Worm (Caenorhabditis elegans): ENCODE measurements around the gene erfa-3.

The erfa-3 gene

ce11 chrV:11122466-11122865, 9.6 kb upstream of the erfa-3 start, which contains the start of gene mboa-2:
TSS of gene mboa-2 (minus strand) at chrV:11122493.
- TF ChIP-seq tbx-7 (tag; optimal IDR thresholded peaks at IDR 0.05) (no peak), ttx-3 (tag; optimal IDR thresholded peaks at IDR 0.05) (no peak), sox-2 (GFP tag; IDR thresholded peaks at IDR 0.05) (no peak), F13H6.1 (tag; optimal IDR thresholded peaks at IDR 0.05) (no peak), K09A11.1 (tag; optimal IDR thresholded peaks at IDR 0.05; ENCODE audit: insufficient read depth) (no peak), zip-5 (tag; optimal IDR thresholded peaks at IDR 0.05) (no peak), ceh-22 (tag; optimal IDR thresholded peaks at IDR 0.05) (no peak), hlh-8 (tag; optimal IDR thresholded peaks at IDR 0.05) (no peak), unc-55 (GFP tag; optimal IDR thresholded peaks at IDR 0.05) (no peak), ceh-2 (tag; optimal IDR thresholded peaks at IDR 0.05) (no peak), dmd-4 (tag; optimal IDR thresholded peaks at IDR 0.05; ENCODE audit: borderline replicate concordance) (no peak), elt-4 (tag; optimal IDR thresholded peaks at IDR 0.05) (no peak)

DNA sequence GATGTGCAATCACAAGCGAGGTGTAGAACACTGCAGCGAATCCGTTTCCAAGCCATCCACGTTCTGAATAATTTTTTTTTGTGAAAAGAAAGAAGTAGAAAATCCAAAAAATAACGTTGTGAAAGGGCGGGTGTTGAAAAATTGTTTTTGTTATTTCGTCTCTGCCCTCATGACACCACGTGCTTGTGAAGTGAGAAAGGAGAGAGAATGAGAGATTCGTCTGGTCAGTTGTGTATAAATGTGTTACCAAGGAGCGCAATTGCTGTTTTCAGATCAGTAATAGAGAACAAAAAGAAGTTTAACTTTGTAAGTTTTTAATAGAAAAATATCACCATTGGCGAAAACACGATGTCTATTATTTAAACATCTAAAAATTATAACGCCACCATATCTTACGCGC, 8.4 kb upstream of the erfa-3 start:
- TF ChIP-seq unc-42 (tag; optimal IDR thresholded peaks at IDR 0.05) (peak; percentile 77), hlh-30 (tag; optimal IDR thresholded peaks at IDR 0.05; ENCODE audit: insufficient read depth) (peak; percentile 81), pha-4 (tag; optimal IDR thresholded peaks at IDR 0.05) (no peak), che-1 (tag; optimal IDR thresholded peaks at IDR 0.05) (no peak)

DNA sequence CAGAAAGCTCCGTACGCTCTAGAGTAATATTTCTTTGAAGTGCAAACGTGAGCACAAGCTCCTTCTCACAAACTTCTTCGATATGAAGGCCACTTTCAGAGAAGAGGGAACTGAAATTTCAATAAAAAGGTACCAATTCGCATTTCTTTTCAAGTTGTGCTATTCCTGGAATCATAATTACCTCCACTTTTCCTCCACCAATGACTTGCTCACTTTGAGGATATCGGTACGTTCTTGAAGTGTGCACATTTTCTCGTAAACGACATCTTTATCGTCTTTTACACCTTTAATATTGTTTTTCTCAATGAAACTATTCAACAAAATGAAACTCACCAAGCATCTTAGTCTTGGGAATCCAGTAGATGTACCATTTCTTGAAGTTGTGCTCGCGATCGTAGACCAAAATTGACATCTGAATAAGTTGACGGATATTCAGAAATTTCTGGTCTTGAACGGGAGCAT, 6.4 kb upstream of the erfa-3 start, which contains the start of gene scb-1:
Gene scb-1 (minus strand): TSS at position 412 of the 462 bp plus-strand sequence.
- TF ChIP-seq K02D7.2 (tag; optimal IDR thresholded peaks at IDR 0.05) (no peak), unc-3 (GFP tag; conservative IDR thresholded peaks at IDR 0.05) (no peak), unc-3 (tag; optimal IDR thresholded peaks at IDR 0.05) (no peak), K09A11.1 (tag; optimal IDR thresholded peaks at IDR 0.05; ENCODE audit: insufficient read depth) (no peak), ahr-1 (tag; optimal IDR thresholded peaks at IDR 0.05) (no peak), sdc-2 (tag; optimal IDR thresholded peaks at IDR 0.05) (no peak), sox-2 (GFP tag; IDR thresholded peaks at IDR 0.05) (no peak), pros-1 (tag; optimal IDR thresholded peaks at IDR 0.05) (no peak), pha-2 (tag; optimal IDR thresholded peaks at IDR 0.05) (no peak), madf-2 (tag; optimal IDR thresholded peaks at IDR 0.05) (no peak), ceh-22 (tag; optimal IDR thresholded peaks at IDR 0.05) (no peak), Y22D7AL.16 (tag; optimal IDR thresholded peaks at IDR 0.05) (no peak), mec-3 (tag; optimal IDR thresholded peaks at IDR 0.05; ENCODE audit: borderline replicate concordance) (no peak), ceh-48 (tag; optimal IDR thresholded peaks at IDR 0.05) (no peak), C08G9.2 (tag; optimal IDR thresholded peaks at IDR 0.05) (no peak), nhr-232 (tag; optimal IDR thresholded peaks at IDR 0.05) (no peak), hlh-30 (tag; optimal IDR thresholded peaks at IDR 0.05; ENCODE audit: insufficient read depth) (no peak), pqm-1 (tag; optimal IDR thresholded peaks at IDR 0.05) (no peak), nfya-1 (tag; optimal IDR thresholded peaks at IDR 0.05) (no peak)

DNA sequence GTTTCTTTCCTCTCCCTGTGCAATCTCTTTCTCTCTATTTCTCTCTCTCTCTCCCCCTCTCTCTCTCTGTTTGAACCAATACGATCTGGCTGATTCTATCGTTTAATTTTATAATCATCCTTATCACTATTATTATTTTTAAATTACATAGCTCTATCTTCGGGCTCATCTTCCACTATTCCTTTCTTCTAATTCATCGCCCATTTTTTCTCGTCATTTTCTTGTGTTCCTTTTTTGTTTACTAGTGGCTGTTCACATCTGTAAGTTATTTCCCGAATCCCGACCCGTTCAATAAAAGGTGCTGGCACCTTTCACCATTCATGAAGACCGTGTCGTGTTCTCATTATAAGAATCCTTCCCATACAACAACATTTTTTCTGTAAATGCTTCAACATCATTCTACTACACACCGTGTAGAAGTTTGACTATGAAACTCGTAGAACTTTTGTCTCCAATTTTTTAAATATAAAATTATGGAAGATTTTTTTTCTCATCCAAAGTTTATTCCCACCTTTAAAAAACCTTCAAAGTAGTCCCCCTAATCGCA, 5.4 kb upstream of the erfa-3 start:
- TF ChIP-seq gmeb-2 (tag; optimal IDR thresholded peaks at IDR 0.05) (no peak), mec-3 (tag; optimal IDR thresholded peaks at IDR 0.05; ENCODE audit: borderline replicate concordance) (no peak), hlh-30 (tag; optimal IDR thresholded peaks at IDR 0.05; ENCODE audit: insufficient read depth) (no peak), tbx-7 (tag; optimal IDR thresholded peaks at IDR 0.05) (no peak), ceh-14 (tag; optimal IDR thresholded peaks at IDR 0.05) (no peak), dmd-4 (tag; optimal IDR thresholded peaks at IDR 0.05; ENCODE audit: borderline replicate concordance) (no peak), ztf-16 (tag; optimal IDR thresholded peaks at IDR 0.05) (no peak), lin-11 (tag; optimal IDR thresholded peaks at IDR 0.05) (no peak), F13H6.1 (tag; optimal IDR thresholded peaks at IDR 0.05) (no peak), fax-1 (tag; optimal IDR thresholded peaks at IDR 0.05) (no peak), pax-1 (tag; optimal IDR thresholded peaks at IDR 0.05) (no peak), ceh-18 (tag; optimal IDR thresholded peaks at IDR 0.05) (no peak), hlh-15 (tag; optimal IDR thresholded peaks at IDR 0.05) (no peak), npax-4 (tag; optimal IDR thresholded peaks at IDR 0.05) (no peak), ceh-24 (tag; optimal IDR thresholded peaks at IDR 0.05) (no peak), fkh-10 (GFP tag; optimal IDR thresholded peaks at IDR 0.05) (no peak)
